Fruit fly (Drosophila melanogaster): ENCODE measurements around the gene CG46464.

dm6 chrX:17443880-17444279, at the start of gene CG46464, which contains the start of gene CG12994:
- no peak for TF ChIP-seq CG4496 (GFP tag; IDR thresholded peaks at IDR 0.05)
- no peak for TF ChIP-seq Ets98B (GFP tag; IDR thresholded peaks at IDR 0.05)
- no peak for TF ChIP-seq EcR (GFP tag; optimal IDR thresholded peaks at IDR 0.05)
- TF ChIP-seq D1 (tag; optimal IDR thresholded peaks at IDR 0.05): no peak
- TF ChIP-seq CG12605 (GFP tag; IDR thresholded peaks at IDR 0.05): no peak

Measured in whole organism, pupa.